Worm (Caenorhabditis elegans) whole organism, L4/young adult: ENCODE measurements around the gene dmsr-9.

Experiments used
- W03F9.2 ChIP-seq: fragments of 150-350 bp; optimal IDR thresholded peaks from 2 replicates; lab custom pipeline; 2014; ENCODE audit warnings: missing biosample characterization, missing genetic modification characterization
- dao-5 ChIP-seq: sonication (generic microtip); optimal IDR thresholded peaks from 2 replicates; lab custom pipeline; 2016; ENCODE audit warnings: missing genotype, missing genetic modification characterization, moderate library complexity, missing compliant biosample characterization
- him-1 ChIP-seq: sonication (generic microtip); optimal IDR thresholded peaks from 2 replicates; lab custom pipeline; 2016; ENCODE audit warnings: missing genotype, missing genetic modification reagents, missing genetic modification characterization, missing compliant biosample characterization

Gene dmsr-9

DNA sequence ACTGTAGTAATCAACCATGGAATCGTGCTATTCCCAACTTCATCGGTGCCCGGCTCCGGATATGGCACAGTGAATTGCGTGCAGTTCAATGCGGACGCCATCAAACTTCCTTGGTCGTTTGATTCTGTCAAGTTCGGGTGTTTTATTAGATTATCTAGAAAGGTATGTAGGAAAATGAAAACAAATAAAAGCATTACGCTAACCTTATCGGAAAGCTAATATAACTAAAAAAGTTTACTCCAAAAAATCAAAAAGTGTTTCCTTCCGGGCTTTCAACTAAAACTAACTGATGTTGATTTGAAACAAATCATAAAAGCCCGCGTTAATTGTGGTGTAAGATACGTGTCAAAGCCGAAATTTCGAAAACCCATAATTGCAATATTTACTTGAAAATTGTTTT lies 20.3 kb upstream of the dmsr-9 start, which contains the start of gene dmsr-13:
TSS of gene dmsr-13 (minus strand) at position 101 of the 400 bp plus-strand sequence.
- TF ChIP-seq W03F9.2 (tag; lab: Kevin White, UChicago) (no peak), dao-5 (tag; lab: Kevin White, UChicago) (no peak), him-1 (tag; lab: Kevin White, UChicago) (no peak)

DNA sequence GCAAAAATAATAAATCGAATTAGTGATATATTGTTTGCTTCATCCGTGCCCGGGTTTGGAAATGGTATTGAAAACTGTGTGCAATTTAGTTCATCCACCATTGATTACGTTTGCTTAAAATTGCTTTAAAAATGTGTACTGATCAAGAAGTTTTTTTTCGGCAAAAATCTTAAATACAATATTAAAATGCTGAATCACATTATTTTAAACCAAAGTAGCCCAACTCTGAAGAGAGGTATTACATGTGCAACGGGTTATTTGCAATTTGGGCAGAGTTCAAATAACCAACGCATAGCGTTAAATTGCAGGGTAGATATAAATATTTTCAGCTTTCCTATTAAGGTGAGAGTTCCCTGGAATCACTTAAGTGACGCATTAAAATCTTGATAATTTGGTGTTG lies 17.7 kb upstream of the dmsr-9 start, which contains the start of gene dmsr-14:
TSS of gene dmsr-14 (minus strand) at position 101 of the 400 bp plus-strand sequence.
- TF ChIP-seq dao-5 (tag; lab: Kevin White, UChicago) (no peak), W03F9.2 (tag; lab: Kevin White, UChicago) (no peak), him-1 (tag; lab: Kevin White, UChicago) (no peak)

DNA sequence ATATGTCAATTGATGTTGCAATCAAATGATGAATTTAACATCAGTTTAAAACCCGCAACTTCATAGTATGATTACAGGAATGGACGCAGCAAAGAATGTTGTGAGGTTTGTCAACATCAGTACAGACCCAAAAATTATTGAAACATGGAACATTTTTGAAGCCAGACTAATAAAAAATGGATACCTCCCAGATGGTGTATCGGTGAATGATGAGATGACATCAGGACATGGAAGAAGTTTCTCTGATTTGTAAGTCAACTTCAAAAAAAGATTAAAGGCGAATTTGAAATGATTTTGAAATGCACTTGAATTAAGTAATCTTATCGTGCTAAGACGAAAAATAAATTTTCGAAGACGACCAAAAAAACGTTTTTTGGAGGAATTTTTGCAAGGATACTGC lies 14.4 kb upstream of the dmsr-9 start:
- TF ChIP-seq him-1 (tag; lab: Kevin White, UChicago) (no peak), dao-5 (tag; lab: Kevin White, UChicago) (no peak), W03F9.2 (tag; lab: Kevin White, UChicago) (no peak)

DNA sequence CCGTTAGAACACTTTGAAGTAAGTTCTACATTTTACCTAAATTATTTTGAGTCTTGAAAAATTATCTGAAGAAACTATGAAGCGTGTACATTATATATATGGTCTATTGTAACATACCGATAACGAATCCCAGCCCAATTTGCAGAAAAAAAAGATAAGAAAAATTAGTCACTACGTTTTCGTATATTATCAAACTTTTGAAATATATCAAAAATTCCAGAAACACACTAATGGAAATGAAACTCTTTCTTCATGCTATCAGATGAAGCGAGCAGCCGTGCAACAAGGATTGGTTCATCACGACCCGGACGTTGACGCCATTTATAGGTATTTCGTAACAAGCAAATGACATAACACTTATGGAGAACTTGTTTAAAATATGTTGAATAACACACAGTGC lies 12.4 kb upstream of the dmsr-9 start:
- no peak for TF ChIP-seq dao-5 (tag; lab: Kevin White, UChicago)
- no peak for TF ChIP-seq W03F9.2 (tag; lab: Kevin White, UChicago)
- no peak for TF ChIP-seq him-1 (tag; lab: Kevin White, UChicago)

DNA sequence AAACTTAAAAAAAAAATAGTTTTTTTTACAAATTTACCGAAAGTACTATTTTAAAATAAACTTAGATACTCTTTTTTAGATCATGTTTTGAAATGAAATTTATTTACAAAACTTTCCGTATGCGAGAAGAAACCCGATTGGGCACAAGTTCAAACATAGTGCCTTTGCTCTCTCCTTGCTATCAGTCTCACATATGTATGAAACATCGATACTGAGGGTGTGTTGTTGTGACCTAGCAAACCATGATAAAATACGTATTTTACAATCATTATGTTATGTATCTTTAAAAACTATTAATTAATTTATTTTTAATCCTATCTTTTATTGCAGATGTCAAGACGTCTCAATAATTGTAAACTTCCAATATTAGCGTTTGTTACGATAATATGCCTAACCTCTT lies 10.6 kb upstream of the dmsr-9 start:
- TF ChIP-seq dao-5 (tag; lab: Kevin White, UChicago) = no peak
- no peak for TF ChIP-seq W03F9.2 (tag; lab: Kevin White, UChicago)
- no peak for TF ChIP-seq him-1 (tag; lab: Kevin White, UChicago)

DNA sequence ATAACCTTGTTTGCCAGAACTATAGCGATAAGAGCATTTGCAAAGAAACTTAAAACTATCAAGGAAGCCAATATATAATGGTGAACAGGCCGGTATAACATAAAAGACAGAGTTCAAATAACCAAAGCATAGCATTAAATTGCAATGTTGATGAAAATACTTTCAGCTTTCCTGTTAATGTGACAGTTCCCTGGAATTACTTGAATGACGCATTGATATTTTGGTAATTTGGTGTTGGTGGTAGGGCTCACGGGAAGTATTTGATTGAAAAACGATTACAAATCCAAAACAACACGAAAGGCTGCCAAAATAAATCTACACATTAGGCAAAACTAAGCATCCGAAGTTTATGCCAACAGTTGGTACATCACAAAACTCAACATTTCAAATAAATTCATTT lies 9.5 kb upstream of the dmsr-9 start, which contains the start of gene dmsr-16:
TSS of gene dmsr-16 (minus strand) at position 101 of the 400 bp plus-strand sequence.
- TF ChIP-seq him-1 (tag; lab: Kevin White, UChicago) = no peak

DNA sequence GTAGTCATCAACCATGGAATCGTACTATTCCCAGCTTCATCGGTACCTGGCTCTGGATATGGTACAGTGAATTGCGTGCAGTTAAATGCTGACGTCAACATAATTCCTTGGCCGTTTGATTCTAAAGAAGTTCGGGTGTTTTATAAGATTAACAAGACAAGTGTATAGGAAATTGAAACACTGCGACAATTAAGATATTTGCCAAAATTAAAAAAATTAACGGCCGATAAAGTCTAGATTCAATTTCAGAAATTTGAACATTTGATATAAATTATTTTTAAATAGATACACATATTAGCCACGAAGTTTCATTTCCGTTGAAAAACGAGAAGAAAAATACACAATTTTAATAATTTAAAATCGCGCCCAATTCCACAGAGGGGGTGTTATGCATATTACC lies 6.9 kb upstream of the dmsr-9 start, which contains the start of gene dmsr-12:
TSS of gene dmsr-12 (minus strand) at position 101 of the 400 bp plus-strand sequence.
- TF ChIP-seq W03F9.2 (tag; lab: Kevin White, UChicago) = no peak
- TF ChIP-seq dao-5 (tag; lab: Kevin White, UChicago) = no peak
- TF ChIP-seq him-1 (tag; lab: Kevin White, UChicago) = no peak

DNA sequence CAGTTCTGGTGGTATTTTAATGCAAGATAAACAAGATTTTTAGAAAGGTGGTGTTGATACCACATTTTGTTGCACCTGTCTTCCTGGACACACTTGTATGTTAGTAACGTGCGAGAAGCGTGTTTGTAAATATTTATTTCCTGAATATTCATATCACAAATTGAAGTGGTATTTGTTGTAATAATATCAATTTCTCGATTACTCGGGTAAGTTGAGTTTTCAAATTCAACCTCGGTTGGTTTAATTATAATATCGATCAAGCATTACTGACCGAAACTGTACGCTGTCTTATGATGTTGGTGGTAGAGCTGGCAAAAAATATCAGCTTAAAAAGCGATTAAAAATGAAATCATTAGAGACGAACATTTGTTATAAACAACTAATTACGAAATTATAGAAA lies 4.5 kb upstream of the dmsr-9 start, which contains the start of gene dmsr-11:
TSS of gene dmsr-11 (minus strand) at position 101 of the 400 bp plus-strand sequence.
- no peak for TF ChIP-seq dao-5 (tag; lab: Kevin White, UChicago)
- no peak for TF ChIP-seq W03F9.2 (tag; lab: Kevin White, UChicago)
- TF ChIP-seq him-1 (tag; lab: Kevin White, UChicago) = no peak

DNA sequence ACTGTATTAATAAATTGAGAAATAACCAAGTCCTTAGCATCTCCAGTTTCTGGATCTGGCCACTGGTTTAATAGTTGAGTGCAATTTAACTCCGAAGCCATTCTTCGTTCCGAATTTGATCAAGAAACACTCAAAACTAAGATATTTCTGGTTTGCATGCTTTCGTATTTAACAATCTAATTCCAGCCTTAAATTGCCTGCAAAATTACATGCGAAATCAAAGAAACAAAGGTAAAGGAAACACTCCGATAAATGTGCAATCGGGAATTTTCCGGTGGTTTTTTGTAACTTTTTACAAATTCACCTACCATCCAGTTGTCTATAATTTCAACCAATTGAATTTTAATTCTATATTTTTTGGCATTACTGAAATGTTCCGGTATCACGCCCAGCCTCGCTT lies 2.4 kb upstream of the dmsr-9 start, which contains the start of gene dmsr-10:
TSS of gene dmsr-10 (minus strand) at position 101 of the 400 bp plus-strand sequence.
- no peak for TF ChIP-seq W03F9.2 (tag; lab: Kevin White, UChicago)
- no peak for TF ChIP-seq dao-5 (tag; lab: Kevin White, UChicago)
- no peak for TF ChIP-seq him-1 (tag; lab: Kevin White, UChicago)

DNA sequence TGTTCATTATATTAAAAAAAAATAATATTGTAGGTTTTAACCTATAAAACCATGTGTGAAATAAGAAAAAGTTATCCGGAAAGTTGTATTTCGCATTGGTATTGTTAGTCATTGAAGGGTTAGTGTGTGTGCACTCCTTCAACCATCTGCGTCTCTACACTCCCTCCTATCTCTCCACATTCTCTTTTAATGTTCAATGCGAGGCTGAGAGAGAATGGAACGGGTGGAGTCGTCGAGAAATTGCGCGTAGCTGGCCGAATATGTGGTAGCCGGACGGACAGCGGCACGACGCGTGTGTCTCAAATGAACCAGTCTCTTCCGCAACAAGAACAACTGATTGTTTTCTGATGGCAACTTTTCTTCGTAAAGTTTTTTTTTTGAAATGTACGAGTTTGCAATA lies 2.6 kb downstream of the dmsr-9 start:
- no peak for TF ChIP-seq him-1 (tag; lab: Kevin White, UChicago)
- TF ChIP-seq W03F9.2 (tag; lab: Kevin White, UChicago) = no peak
- TF ChIP-seq dao-5 (tag; lab: Kevin White, UChicago) = no peak

DNA sequence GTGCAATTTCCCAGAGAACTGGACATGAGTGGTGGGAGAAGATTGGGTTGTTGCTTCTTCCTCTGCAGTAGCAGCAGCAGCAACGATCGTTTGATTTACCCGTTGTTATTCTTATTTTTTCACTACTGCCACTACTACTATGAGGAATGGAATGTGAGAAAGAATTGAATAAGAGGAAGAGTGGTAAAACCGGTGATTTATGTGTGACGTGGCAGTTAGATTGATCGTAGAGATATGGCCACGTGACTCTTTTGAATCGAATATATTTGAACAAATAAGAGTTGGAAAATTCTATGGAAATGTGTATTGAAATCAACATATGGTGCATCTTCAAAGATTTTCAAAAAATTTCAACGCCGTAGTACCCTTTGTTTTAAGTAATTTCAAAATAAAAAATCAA lies 3.2 kb downstream of the dmsr-9 start:
- TF ChIP-seq W03F9.2 (tag; lab: Kevin White, UChicago) (no peak), dao-5 (tag; lab: Kevin White, UChicago) (no peak), him-1 (tag; lab: Kevin White, UChicago) (no peak)

DNA sequence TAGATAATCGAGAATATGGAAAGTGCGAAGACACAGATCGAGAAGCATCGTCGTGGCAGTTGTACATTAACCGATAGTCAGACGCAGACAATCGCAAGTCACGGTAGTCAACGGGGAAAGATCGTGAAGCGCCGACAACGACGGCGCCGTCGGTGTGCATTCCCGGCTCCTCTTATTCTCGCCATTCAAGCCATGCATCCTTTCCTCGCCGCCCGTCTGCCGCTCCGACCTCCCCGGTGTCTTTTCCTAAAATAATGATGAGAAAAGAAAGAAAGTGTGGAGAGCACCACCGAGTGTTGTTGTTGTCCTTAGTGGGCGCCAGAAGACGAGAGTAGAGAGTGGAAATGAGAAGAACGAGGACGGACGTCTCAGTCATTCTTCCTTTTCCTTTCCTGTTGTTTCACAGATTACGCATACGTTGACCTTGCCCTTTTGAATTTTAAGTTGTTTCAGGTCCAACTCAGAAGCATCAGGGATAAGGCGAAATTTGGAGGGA lies 5.7 kb downstream of the dmsr-9 start, which contains the start of gene ZC404.1:
TSS of gene ZC404.1 (plus strand) at position 446 of the 496 bp plus-strand sequence.
- TF ChIP-seq W03F9.2 (tag; lab: Kevin White, UChicago) (no peak), dao-5 (tag; lab: Kevin White, UChicago) (no peak), him-1 (tag; lab: Kevin White, UChicago) (no peak)

DNA sequence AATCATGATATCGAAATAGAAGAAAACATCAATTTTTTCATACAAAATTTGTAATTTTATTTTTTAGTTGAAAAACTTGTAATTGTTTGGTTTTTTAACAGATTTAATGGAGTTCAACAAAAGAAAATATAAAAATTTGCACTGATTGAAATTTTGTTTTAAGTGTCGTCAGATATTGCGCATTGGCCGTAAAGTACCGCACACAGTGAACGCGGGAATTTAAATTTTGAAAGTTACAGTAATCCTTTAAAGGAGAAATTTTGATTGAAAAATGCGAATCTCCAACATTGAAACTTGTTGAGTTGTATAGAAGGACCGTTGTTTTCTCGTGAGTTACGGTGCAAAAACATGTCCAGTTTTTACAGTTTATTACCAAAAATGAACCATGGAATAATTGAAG lies 6.5 kb downstream of the dmsr-9 start:
- no peak for TF ChIP-seq him-1 (tag; lab: Kevin White, UChicago)
- no peak for TF ChIP-seq W03F9.2 (tag; lab: Kevin White, UChicago)
- no peak for TF ChIP-seq dao-5 (tag; lab: Kevin White, UChicago)

DNA sequence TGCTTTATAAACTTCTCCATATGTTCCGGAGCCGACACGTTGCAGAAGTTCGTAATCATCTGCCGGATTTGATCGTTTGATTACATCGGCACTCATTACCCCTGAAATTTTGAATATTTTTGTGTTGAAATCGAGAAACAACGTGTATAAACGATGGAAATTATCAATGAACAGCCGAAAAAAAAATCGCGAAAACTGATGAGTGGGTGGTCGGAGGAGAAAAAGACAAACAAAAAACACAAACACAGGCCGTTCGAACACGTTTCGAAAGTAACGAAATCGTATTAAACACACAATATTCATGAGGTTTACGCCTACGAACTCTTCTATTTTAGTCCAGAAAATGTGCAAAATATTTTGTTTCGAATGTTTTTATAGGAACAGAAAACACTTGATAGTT lies 6.9 kb downstream of the dmsr-9 start, which contains the start of gene gck-2:
TSS of gene gck-2 (minus strand) at position 101 of the 400 bp plus-strand sequence.
- TF ChIP-seq dao-5 (tag; lab: Kevin White, UChicago) = no peak
- no peak for TF ChIP-seq him-1 (tag; lab: Kevin White, UChicago)
- TF ChIP-seq W03F9.2 (tag; lab: Kevin White, UChicago) = no peak
